Fruit fly (Drosophila melanogaster) whole organism, embryonic: Measurements from ENCODE around the gene Cpsf100.

Experiments
- Adf1 ChIP-seq: fragments of 200-800 bp; sonication (Bioruptor generic); IDR thresholded peaks from 2 replicates; pipeline ENCODE4 v1.3.6; 2022; ENCODE audit warnings: missing biosample characterization, missing genetic modification characterization
- Awh ChIP-seq: fragments of 200-800 bp; sonication (Bioruptor generic); IDR thresholded peaks from 2 replicates; pipeline ENCODE4, ENCODE4 v1.3.6; 2022; ENCODE audit warnings: missing biosample characterization, missing genetic modification characterization
- BtbVII ChIP-seq: fragments of 200-800 bp; sonication (Bioruptor generic); optimal IDR thresholded peaks from 3 replicates; lab custom pipeline; 2017; ENCODE audit warnings: missing biosample characterization, mild to moderate bottlenecking, missing genetic modification characterization
- CG11504 ChIP-seq: fragments of 200-800 bp; sonication (Bioruptor generic); optimal IDR thresholded peaks from 3 replicates; lab custom pipeline; 2019; ENCODE audit warnings: missing biosample characterization, mild to moderate bottlenecking, missing genetic modification characterization, moderate library complexity
- CG11695 ChIP-seq: fragments of 200-800 bp; sonication (Bioruptor generic); IDR thresholded peaks from 3 replicates; pipeline ENCODE4 v1.3.6; 2022; ENCODE audit warnings: missing biosample characterization, missing genetic modification characterization
- CG13296 ChIP-seq: fragments of 200-800 bp; sonication (Bioruptor generic); optimal IDR thresholded peaks from 3 replicates; lab custom pipeline; 2018; ENCODE audit warnings: missing biosample characterization, mild to moderate bottlenecking, missing genetic modification characterization
- CG13424 ChIP-seq: fragments of 200-800 bp; sonication (Bioruptor generic); optimal IDR thresholded peaks from 2 replicates; lab custom pipeline; 2019; ENCODE audit warnings: missing biosample characterization, mild to moderate bottlenecking, missing genetic modification characterization, moderate library complexity
- CG14860 ChIP-seq: fragments of 200-800 bp; sonication (Bioruptor generic); IDR thresholded peaks from 3 replicates; pipeline ENCODE4 v1.3.6; 2022; ENCODE audit warnings: missing biosample characterization, missing genetic modification characterization; ENCODE audit not compliant: partially characterized antibody
- CG15479 ChIP-seq: fragments of 200-800 bp; sonication (Bioruptor generic); optimal IDR thresholded peaks from 3 replicates; lab custom pipeline; 2019; ENCODE audit warnings: missing biosample characterization, mild to moderate bottlenecking, missing genetic modification characterization, moderate library complexity
- CG16813 ChIP-seq: fragments of 200-800 bp; sonication (Bioruptor generic); IDR thresholded peaks from 3 replicates; pipeline ENCODE4 v1.3.6; 2022; ENCODE audit warnings: missing biosample characterization, missing genetic modification characterization; ENCODE audit not compliant: partially characterized antibody
- CG17829 ChIP-seq: fragments of 200-800 bp; optimal IDR thresholded peaks from 2 replicates; lab custom pipeline; 2019; ENCODE audit warnings: missing biosample characterization, mild to moderate bottlenecking, missing genetic modification characterization, moderate library complexity
- CG17912 ChIP-seq: fragments of 200-800 bp; sonication (Bioruptor generic); optimal IDR thresholded peaks from 2 replicates; lab custom pipeline; 2018; ENCODE audit warnings: missing biosample characterization, mild to moderate bottlenecking, missing genetic modification characterization
- CG2202 ChIP-seq: fragments of 200-800 bp; sonication (Bioruptor generic); optimal IDR thresholded peaks from 2 replicates; lab custom pipeline; 2018; ENCODE audit warnings: missing biosample characterization, mild to moderate bottlenecking, missing genetic modification characterization
- CG31388 ChIP-seq: fragments of 200-800 bp; sonication (Bioruptor generic); optimal IDR thresholded peaks from 2 replicates; lab custom pipeline; 2016; ENCODE audit warnings: missing biosample characterization, missing genetic modification characterization
- CG3995 ChIP-seq: fragments of 200-800 bp; sonication (Bioruptor generic); optimal IDR thresholded peaks from 3 replicates; lab custom pipeline; 2016; ENCODE audit warnings: missing biosample characterization, missing genetic modification characterization
- CG6254 ChIP-seq: fragments of 200-800 bp; sonication (Bioruptor generic); optimal IDR thresholded peaks from 3 replicates; lab custom pipeline; 2017; ENCODE audit warnings: mild to moderate bottlenecking, missing biosample characterization, missing genetic modification reagents, missing genetic modification characterization
- CG7271 ChIP-seq: fragments of 200-800 bp; sonication (Bioruptor generic); optimal IDR thresholded peaks from 2 replicates; lab custom pipeline; 2018; ENCODE audit warnings: missing biosample characterization, mild to moderate bottlenecking, missing genetic modification characterization, moderate library complexity
- CG7786 ChIP-seq: fragments of 200-800 bp; sonication (Bioruptor generic); optimal IDR thresholded peaks from 2 replicates; lab custom pipeline; 2016; ENCODE audit warnings: missing biosample characterization, missing genetic modification characterization
- CG7839 ChIP-seq: fragments of 200-800 bp; sonication (Bioruptor generic); optimal IDR thresholded peaks from 3 replicates; lab custom pipeline; 2018; ENCODE audit warnings: missing biosample characterization, mild to moderate bottlenecking, missing genetic modification characterization, moderate library complexity
- CG8089 ChIP-seq: fragments of 200-800 bp; sonication (Bioruptor generic); optimal IDR thresholded peaks from 3 replicates; lab custom pipeline; 2016; ENCODE audit warnings: missing biosample characterization, missing genetic modification characterization
- CG9727 ChIP-seq: fragments of 200-800 bp; sonication (Bioruptor generic); optimal IDR thresholded peaks from 3 replicates; lab custom pipeline; 2017; ENCODE audit warnings: missing biosample characterization, mild to moderate bottlenecking, missing genetic modification characterization
- Dip2 ChIP-seq: fragments of 200-800 bp; sonication (Bioruptor generic); IDR thresholded peaks from 2 replicates; pipeline ENCODE4 v1.3.6; 2022; ENCODE audit warnings: missing biosample characterization, missing genetic modification characterization
- Doc3 ChIP-seq: fragments of 200-800 bp; sonication (Bioruptor generic); IDR thresholded peaks from 3 replicates; pipeline ENCODE4 v1.3.6; 2022; ENCODE audit warnings: missing biosample characterization, missing genetic modification characterization; ENCODE audit not compliant: partially characterized antibody
- Drgx ChIP-seq: fragments of 200-800 bp; sonication (Bioruptor generic); IDR thresholded peaks from 2 replicates; pipeline ENCODE4 v1.3.6; 2022; ENCODE audit warnings: missing biosample characterization, missing genetic modification characterization
- H15 ChIP-seq: fragments of 200-800 bp; sonication (Bioruptor generic); IDR thresholded peaks from 3 replicates; pipeline ENCODE4 v1.3.6; 2022; ENCODE audit warnings: missing biosample characterization, missing genetic modification characterization
- Hmx ChIP-seq: fragments of 200-800 bp; sonication (Bioruptor generic); optimal IDR thresholded peaks from 2 replicates; lab custom pipeline; 2016; ENCODE audit warnings: missing biosample characterization, missing genetic modification characterization
- Lpt ChIP-seq: fragments of >200 bp; optimal IDR thresholded peaks from 2 replicates; lab custom pipeline; 2018; ENCODE audit warnings: missing biosample characterization, missing genetic modification characterization
- Rfx ChIP-seq: fragments of 200-800 bp; sonication (Bioruptor generic); IDR thresholded peaks from 2 replicates; pipeline ENCODE4 v1.3.6; 2022; ENCODE audit warnings: missing biosample characterization, missing genetic modification characterization
- Sox102F ChIP-seq: fragments of 200-800 bp; sonication (Bioruptor generic); optimal IDR thresholded peaks from 2 replicates; lab custom pipeline; 2018; ENCODE audit warnings: missing biosample characterization, mild to moderate bottlenecking, missing genetic modification characterization, moderate library complexity
- Stat92E ChIP-seq, 3 experiments: fragments of >200 bp in 2 of 3; fragments of 200-800 bp in 1 of 3; sonication (Bioruptor generic) in 1 of 3; optimal IDR thresholded peaks; 2 replicates each; lab custom pipeline; 2017 to 2019; ENCODE audit warnings: missing biosample characterization in 3 of 3, missing genetic modification characterization in 3 of 3, mild to moderate bottlenecking in 1 of 3, moderate library complexity in 1 of 3
- Trl ChIP-seq, 3 experiments: fragments of >200 bp in 2 of 3; fragments of 200-800 bp in 1 of 3; sonication (Bioruptor generic) in 1 of 3; optimal IDR thresholded peaks; 2 replicates in 1 of 3; 3 replicates in 2 of 3; lab custom pipeline; 2016 to 2017; ENCODE audit warnings: missing biosample characterization in 1 of 3, missing genetic modification characterization in 1 of 3
- ab ChIP-seq: fragments of 200-800 bp; sonication (Bioruptor generic); optimal IDR thresholded peaks from 2 replicates; lab custom pipeline; 2016; ENCODE audit warnings: missing biosample characterization, missing genetic modification characterization
- abd-A ChIP-seq: fragments of 200-800 bp; sonication (Bioruptor generic); optimal IDR thresholded peaks from 3 replicates; lab custom pipeline; 2019; ENCODE audit warnings: missing biosample characterization, mild to moderate bottlenecking, missing genetic modification characterization, moderate library complexity
- bsh ChIP-seq, 2 experiments: fragments of 200-800 bp; sonication (Bioruptor generic); optimal IDR thresholded peaks; 2 replicates each; lab custom pipeline; 2017 to 2018; ENCODE audit warnings: mild to moderate bottlenecking in 2 of 2, missing biosample characterization in 2 of 2, missing genetic modification characterization in 2 of 2, moderate library complexity in 1 of 2
- dysf ChIP-seq: fragments of 200-800 bp; sonication (Bioruptor generic); IDR thresholded peaks from 3 replicates; pipeline ENCODE4 v1.3.6; 2022; ENCODE audit warnings: missing biosample characterization, missing genetic modification characterization
- gcm ChIP-seq: fragments of 200-800 bp; sonication (Bioruptor generic); optimal IDR thresholded peaks from 2 replicates; lab custom pipeline; 2019; ENCODE audit warnings: missing biosample characterization, mild to moderate bottlenecking, missing genetic modification characterization, moderate library complexity
- gem ChIP-seq: fragments of 200-800 bp; sonication (Bioruptor generic); optimal IDR thresholded peaks from 2 replicates; lab custom pipeline; 2019; ENCODE audit warnings: missing biosample characterization, mild to moderate bottlenecking, missing genetic modification characterization, moderate library complexity
- hkb ChIP-seq, 2 experiments: fragments of 200-800 bp in 1 of 2; fragments of >200 bp in 1 of 2; sonication (Bioruptor generic) in 1 of 2; IDR thresholded peaks in 1 of 2; optimal IDR thresholded peaks in 1 of 2; 2 replicates each; pipeline versions ENCODE4 v1.3.6 to Lab custom; 2017 to 2022; ENCODE audit warnings: missing biosample characterization in 1 of 2, missing genetic modification characterization in 1 of 2
- inv ChIP-seq: fragments of 200-800 bp; sonication (Bioruptor generic); IDR thresholded peaks from 2 replicates; pipeline ENCODE4 v1.3.6; 2022; ENCODE audit warnings: missing biosample characterization, missing genetic modification characterization; ENCODE audit not compliant: partially characterized antibody
- jumu ChIP-seq: fragments of 200-800 bp; sonication (Bioruptor generic); optimal IDR thresholded peaks from 3 replicates; lab custom pipeline; 2016; ENCODE audit warnings: missing biosample characterization, missing genetic modification characterization
- maf-S ChIP-seq: fragments of 200-800 bp; sonication (Bioruptor generic); optimal IDR thresholded peaks from 2 replicates; lab custom pipeline; 2016; ENCODE audit warnings: missing biosample characterization, missing genetic modification characterization
- pan ChIP-seq, 4 experiments: fragments of >200 bp in 3 of 4; fragments of 200-800 bp in 1 of 4; sonication (Bioruptor generic) in 1 of 4; optimal IDR thresholded peaks in 3 of 4; IDR thresholded peaks in 1 of 4; 2 replicates each; pipeline versions ENCODE4 v1.3.6 to Lab custom; 2017 to 2022; ENCODE audit warnings: missing biosample characterization in 2 of 4, missing genetic modification characterization in 2 of 4, mixed read lengths in 1 of 4
- slp2 ChIP-seq: fragments of 200-800 bp; sonication (Bioruptor generic); optimal IDR thresholded peaks from 2 replicates; lab custom pipeline; 2016; ENCODE audit warnings: missing biosample characterization, missing genetic modification characterization
- trem ChIP-seq: fragments of 200-800 bp; optimal IDR thresholded peaks from 3 replicates; lab custom pipeline; 2019; ENCODE audit warnings: missing biosample characterization, mild to moderate bottlenecking, missing genetic modification characterization, moderate library complexity
- twi ChIP-seq: fragments of 200-800 bp; optimal IDR thresholded peaks from 2 replicates; lab custom pipeline; 2019; ENCODE audit warnings: missing biosample characterization, mild to moderate bottlenecking, missing genetic modification characterization, moderate library complexity
- wek ChIP-seq: fragments of 200-800 bp; sonication (Bioruptor generic); optimal IDR thresholded peaks from 3 replicates; lab custom pipeline; 2018; ENCODE audit warnings: missing biosample characterization, mild to moderate bottlenecking, missing genetic modification characterization, moderate library complexity
- zfh1 ChIP-seq: fragments of 200-800 bp; sonication (Bioruptor generic); IDR thresholded peaks from 3 replicates; pipeline ENCODE4 v1.3.6; 2022; ENCODE audit warnings: missing biosample characterization, missing genetic modification characterization

Cpsf100 gene

DNA sequence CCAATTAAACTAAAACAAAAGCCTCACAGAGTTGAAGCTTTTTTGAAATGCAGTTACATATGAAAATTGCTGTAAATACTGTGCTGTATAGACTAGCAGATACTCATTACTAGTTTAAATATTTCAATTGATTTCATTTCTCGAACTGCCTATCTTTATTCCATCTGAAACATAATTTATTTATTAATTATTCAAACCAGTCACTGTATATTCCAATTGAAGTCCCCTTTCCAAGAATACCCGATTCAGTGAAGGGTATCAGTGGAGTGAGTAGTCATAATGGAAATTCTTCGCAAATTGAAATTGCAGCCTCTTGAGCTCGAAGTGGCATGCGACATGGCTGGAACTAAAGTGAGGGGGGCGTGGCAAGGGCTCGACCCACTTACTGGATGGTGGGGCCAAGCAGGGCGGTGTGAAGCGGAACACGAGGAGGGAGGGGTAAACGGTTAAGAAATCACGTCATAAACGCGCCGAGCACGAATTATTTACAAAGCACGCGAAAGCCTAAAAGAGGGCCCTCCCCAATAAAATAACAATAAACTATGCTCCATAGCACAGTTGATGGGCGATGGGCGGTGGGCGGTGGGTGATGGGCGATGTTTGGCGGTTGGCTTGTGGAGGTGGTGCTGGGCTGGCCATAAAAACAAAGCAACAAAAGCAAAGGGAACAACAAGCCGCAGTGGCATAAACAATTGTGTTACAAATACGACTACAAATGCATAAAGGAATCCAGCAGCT, 29.3 kb upstream of the Cpsf100 start:
- peak; percentile 70 for TF ChIP-seq Sox102F
- no peak for TF ChIP-seq gcm (GFP tag; lab: Kevin White, UChicago)
- no peak for TF ChIP-seq ab (GFP tag; lab: Kevin White, UChicago)
- TF ChIP-seq CG8089 (GFP tag; lab: Kevin White, UChicago), result no peak
- TF ChIP-seq Stat92E (GFP tag; optimal IDR thresholded peaks at IDR 0.05; lab: Kevin White, UChicago), result no peak
- TF ChIP-seq CG15479 (GFP tag; lab: Kevin White, UChicago), result no peak
- no peak for TF ChIP-seq trem (tag; lab: Kevin White, UChicago)
- TF ChIP-seq Adf1, result no peak
- TF ChIP-seq CG13424, result peak; percentile 47
- TF ChIP-seq inv (GFP tag; lab: Robert Waterston, UW), result no peak
- 0 out of 3 replicates have a peak, but pooled peaks have one; percentile 32 for TF ChIP-seq zfh1 (GFP tag; lab: Robert Waterston, UW)
- peak; percentile 58 for TF ChIP-seq CG7839 (tag; lab: Kevin White, UChicago)
- TF ChIP-seq jumu, result no peak
- TF ChIP-seq CG9727 (GFP tag; lab: Kevin White, UChicago), result no peak
- no peak for TF ChIP-seq CG17912 (GFP tag; lab: Kevin White, UChicago)
- TF ChIP-seq CG7271 (tag; lab: Kevin White, UChicago), result no peak
- no peak for TF ChIP-seq wek
- TF ChIP-seq abd-A (tag; lab: Kevin White, UChicago), result peak; percentile 93
- no peak for TF ChIP-seq slp2 (GFP tag; lab: Kevin White, UChicago)
- no peak for TF ChIP-seq CG2202
- no peak for TF ChIP-seq Trl (optimal IDR thresholded peaks at IDR 0.05; lab: Kevin White, UChicago)
- no peak for TF ChIP-seq Trl (GFP tag; optimal IDR thresholded peaks at IDR 0.05; lab: Kevin White, UChicago)
- peak in 1 of 2 experiments; percentile 33 for TF ChIP-seq bsh (GFP tag; optimal IDR thresholded peaks at IDR 0.05; lab: Kevin White, UChicago)
- TF ChIP-seq Lpt (GFP tag; lab: Kevin White, UChicago), result no peak
- TF ChIP-seq Awh, result peak; percentile 49; the same call in 1 of the 2 replicates
- TF ChIP-seq BtbVII, result no peak
- no peak for TF ChIP-seq hkb (optimal IDR thresholded peaks at IDR 0.05; lab: Kevin White, UChicago)
- 0 out of 2 replicates have a peak, but pooled peaks have one; percentile 25 for TF ChIP-seq hkb (GFP tag; IDR thresholded peaks at IDR 0.05; lab: Robert Waterston, UW)
- TF ChIP-seq maf-S (GFP tag; lab: Kevin White, UChicago), result no peak
- peak; percentile 73 for TF ChIP-seq gem (tag; lab: Kevin White, UChicago)
- 0 out of 3 replicates have a peak, but pooled peaks have one; percentile 26 for TF ChIP-seq H15 (GFP tag; lab: Robert Waterston, UW)
- TF ChIP-seq CG13296, result no peak
- peak; percentile 52 for TF ChIP-seq Drgx (GFP tag; lab: Robert Waterston, UW)
- peak; percentile 74 for TF ChIP-seq CG11504 (tag; lab: Kevin White, UChicago)
- TF ChIP-seq CG7786 (GFP tag; lab: Kevin White, UChicago), result no peak
- peak; percentile 50; the same call in 1 of the 2 replicates for TF ChIP-seq Rfx (GFP tag; lab: Robert Waterston, UW)
- no peak for TF ChIP-seq Doc3 (GFP tag; lab: Robert Waterston, UW)
- TF ChIP-seq CG31388 (GFP tag; lab: Kevin White, UChicago), result no peak
- TF ChIP-seq dysf (GFP tag; lab: Robert Waterston, UW), result peak; percentile 62
- TF ChIP-seq CG11695, result peak; percentile 26; the same call in 1 of the 3 replicates
- TF ChIP-seq CG17829, result no peak
- TF ChIP-seq Hmx (GFP tag; lab: Kevin White, UChicago), result no peak
- no peak for TF ChIP-seq CG14860
- TF ChIP-seq pan (optimal IDR thresholded peaks at IDR 0.05; lab: Kevin White, UChicago), result no peak
- TF ChIP-seq pan (GFP tag; optimal IDR thresholded peaks at IDR 0.05 in 1 of 2, IDR thresholded peaks at IDR 0.05 in 1 of 2), result peak in 1 of 2 experiments; percentile 73
- TF ChIP-seq CG16813, result no peak
- TF ChIP-seq CG6254, result no peak
- no peak for TF ChIP-seq Dip2 (GFP tag; lab: Robert Waterston, UW)
- TF ChIP-seq twi (tag; lab: Kevin White, UChicago), result no peak
- no peak for TF ChIP-seq CG3995 (GFP tag; lab: Kevin White, UChicago)
